Worm (Caenorhabditis elegans) whole organism, mixed stage, embryonic: ENCODE results near the gene C03E10.1.

ENCODE experiments used
- bed-3 ChIP-seq: fragments of 200-800 bp; sonication (Bioruptor generic); optimal IDR thresholded peaks from 3 replicates; lab custom pipeline; 2018; ENCODE audit warnings: mild to moderate bottlenecking, missing genetic modification characterization, moderate library complexity, missing compliant biosample characterization
- pha-4 ChIP-seq: fragments of 150-350 bp; optimal IDR thresholded peaks from 2 replicates; lab custom pipeline; 2018; ENCODE audit warnings: missing biosample characterization, missing genetic modification reagents, missing genetic modification characterization
- unc-120 ChIP-seq: sonication (generic microtip); optimal IDR thresholded peaks from 2 replicates; lab custom pipeline; 2017; ENCODE audit warnings: missing genetic modification characterization, missing compliant biosample characterization; ENCODE audit not compliant: poor library complexity, severe bottlenecking

ce11 chrV:11311013-11311472 is 20.1 kb downstream of the C03E10.1 start, which contains the start of gene T03F7.7:
- TF ChIP-seq bed-3 (GFP tag; lab: Kevin White, UChicago), result no peak
- TF ChIP-seq unc-120, result no peak
- TF ChIP-seq pha-4 (tag; lab: Kevin White, UChicago), result no peak
